Worm (Caenorhabditis elegans): ENCODE measurements around the gene nspc-17.

nspc-17 gene

ce11 chrX:14539468-14539867, 14.5 kb upstream of the nspc-17 start:
- TF ChIP-seq che-1 (tag; optimal IDR thresholded peaks at IDR 0.05) (no peak), zip-5 (tag; optimal IDR thresholded peaks at IDR 0.05) (no peak), pag-3 (tag; optimal IDR thresholded peaks at IDR 0.05; ENCODE audit: borderline replicate concordance) (no peak), tbx-7 (tag; optimal IDR thresholded peaks at IDR 0.05) (no peak), syd-9 (tag; optimal IDR thresholded peaks at IDR 0.05) (no peak), C38D4.7 (GFP tag; optimal IDR thresholded peaks at IDR 0.05) (no peak), Y22D7AL.16 (tag; optimal IDR thresholded peaks at IDR 0.05) (no peak), lin-11 (tag; optimal IDR thresholded peaks at IDR 0.05) (no peak), ets-4 (tag; optimal IDR thresholded peaks at IDR 0.05) (no peak), nhr-11 (tag; optimal IDR thresholded peaks at IDR 0.05) (no peak), ceh-14 (tag; optimal IDR thresholded peaks at IDR 0.05) (no peak), pat-9 (tag; optimal IDR thresholded peaks at IDR 0.05) (no peak), madf-2 (tag; optimal IDR thresholded peaks at IDR 0.05) (no peak), C08G9.2 (tag; optimal IDR thresholded peaks at IDR 0.05) (no peak), ceh-30 (tag; optimal IDR thresholded peaks at IDR 0.05) (no peak)

ce11 chrX:14537625-14538024, 12.6 kb upstream of the nspc-17 start:
- TF ChIP-seq odd-2 (tag; optimal IDR thresholded peaks at IDR 0.05) = no peak
- no peak for TF ChIP-seq nfya-1 (tag; optimal IDR thresholded peaks at IDR 0.05)
- TF ChIP-seq tbx-7 (tag; optimal IDR thresholded peaks at IDR 0.05) = no peak
- TF ChIP-seq lin-11 (tag; optimal IDR thresholded peaks at IDR 0.05) = no peak
- TF ChIP-seq che-1 (tag; optimal IDR thresholded peaks at IDR 0.05) = no peak
- no peak for TF ChIP-seq nhr-232 (tag; optimal IDR thresholded peaks at IDR 0.05)

DNA sequence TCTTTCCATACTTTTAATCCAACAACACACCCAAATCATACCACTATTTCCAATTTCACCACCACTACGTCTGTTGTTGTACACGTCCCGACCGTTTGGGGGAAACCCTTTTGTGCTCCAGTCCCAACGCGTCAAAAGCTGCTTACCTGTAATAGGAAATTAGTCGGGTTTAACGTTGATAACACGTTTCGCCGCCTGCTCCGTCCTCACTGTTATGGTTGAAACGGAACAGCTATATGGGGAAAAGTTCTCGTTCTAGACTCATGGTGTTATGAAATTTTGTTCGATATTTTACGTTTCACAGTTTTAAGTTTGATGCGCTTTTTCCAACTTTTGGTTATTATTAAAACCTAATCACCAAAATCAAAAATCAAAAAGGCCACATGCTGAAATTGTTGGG, 10.9 kb upstream of the nspc-17 start:
- TF ChIP-seq hlh-30 (tag; optimal IDR thresholded peaks at IDR 0.05; ENCODE audit: insufficient read depth) (no peak), nhr-232 (tag; optimal IDR thresholded peaks at IDR 0.05) (no peak), che-1 (tag; optimal IDR thresholded peaks at IDR 0.05) (no peak), dve-1 (tag; optimal IDR thresholded peaks at IDR 0.05) (no peak), ceh-31 (tag; optimal IDR thresholded peaks at IDR 0.05) (no peak), npax-4 (tag; optimal IDR thresholded peaks at IDR 0.05) (no peak), fax-1 (tag; optimal IDR thresholded peaks at IDR 0.05) (no peak), ttx-3 (tag; optimal IDR thresholded peaks at IDR 0.05) (no peak), tbx-7 (tag; optimal IDR thresholded peaks at IDR 0.05) (no peak), ets-4 (tag; optimal IDR thresholded peaks at IDR 0.05) (no peak), ceh-6 (GFP tag; optimal IDR thresholded peaks at IDR 0.05) (no peak), rnt-1 (tag; optimal IDR thresholded peaks at IDR 0.05) (no peak), C08G9.2 (tag; optimal IDR thresholded peaks at IDR 0.05) (no peak), ceh-24 (tag; optimal IDR thresholded peaks at IDR 0.05) (no peak), syd-9 (tag; optimal IDR thresholded peaks at IDR 0.05) (no peak), K02D7.2 (tag; optimal IDR thresholded peaks at IDR 0.05) (no peak), Y22D7AL.16 (tag; optimal IDR thresholded peaks at IDR 0.05) (no peak), fkh-10 (GFP tag; optimal IDR thresholded peaks at IDR 0.05) (no peak), sox-2 (GFP tag; IDR thresholded peaks at IDR 0.05) (no peak), ceh-45 (GFP tag; IDR thresholded peaks at IDR 0.05) (no peak)

- TF ChIP-seq ceh-24 (tag; optimal IDR thresholded peaks at IDR 0.05) = no peak
- TF ChIP-seq syd-9 (tag; optimal IDR thresholded peaks at IDR 0.05) = no peak
- TF ChIP-seq fkh-10 (GFP tag; optimal IDR thresholded peaks at IDR 0.05) = no peak
Observed at ce11 chrX:14534596-14534995, 9.6 kb upstream of the nspc-17 start.

- TF ChIP-seq elt-2 (tag; optimal IDR thresholded peaks at IDR 0.05) (no peak), tbx-2 (tag; optimal IDR thresholded peaks at IDR 0.05) (no peak), C38D4.7 (GFP tag; optimal IDR thresholded peaks at IDR 0.05) (no peak), che-1 (tag; optimal IDR thresholded peaks at IDR 0.05) (no peak), madf-2 (tag; optimal IDR thresholded peaks at IDR 0.05) (no peak), hlh-30 (tag; optimal IDR thresholded peaks at IDR 0.05; ENCODE audit: insufficient read depth) (no peak), dmd-4 (tag; optimal IDR thresholded peaks at IDR 0.05; ENCODE audit: borderline replicate concordance) (no peak), npax-4 (tag; optimal IDR thresholded peaks at IDR 0.05) (no peak), ceh-24 (tag; optimal IDR thresholded peaks at IDR 0.05) (no peak), ceh-30 (tag; optimal IDR thresholded peaks at IDR 0.05) (no peak), lim-6 (tag; optimal IDR thresholded peaks at IDR 0.05) (no peak), K09A11.1 (tag; optimal IDR thresholded peaks at IDR 0.05; ENCODE audit: insufficient read depth) (no peak), hlh-8 (tag; optimal IDR thresholded peaks at IDR 0.05) (no peak), fkh-6 (tag; optimal IDR thresholded peaks at IDR 0.05) (no peak), ceh-18 (tag; optimal IDR thresholded peaks at IDR 0.05) (no peak)
Observed at ce11 chrX:14534117-14534516, 9.1 kb upstream of the nspc-17 start, which contains the start of gene T24C2.5. TSS of gene T24C2.5 (plus strand) at chrX:14534417.
